Worm (Caenorhabditis elegans): ENCODE results near the gene B0563.10.

- TF ChIP-seq tlf-1 (GFP tag; optimal IDR thresholded peaks at IDR 0.05) (no peak), aptf-2 (GFP tag; conservative IDR thresholded peaks at IDR 0.05) (no peak), cebp-1 (GFP tag; IDR thresholded peaks at IDR 0.05) (no peak), cebp-1 (tag; optimal IDR thresholded peaks at IDR 0.05) (no peak), Y53F4B.3 (GFP tag; IDR thresholded peaks at IDR 0.05) (no peak), egrh-3 (GFP tag; IDR thresholded peaks at IDR 0.05) (no peak), unc-62 (GFP tag; optimal IDR thresholded peaks at IDR 0.05) (no peak), athp-1 (tag; optimal IDR thresholded peaks at IDR 0.05) (no peak), die-1 (tag; optimal IDR thresholded peaks at IDR 0.05) (no peak), B0261.1 (tag; optimal IDR thresholded peaks at IDR 0.05) (no peak), lir-1 (GFP tag; conservative IDR thresholded peaks at IDR 0.05) (no peak)
Measured at ce11 chrX:9168239-9168638, 1.2 kb upstream of the B0563.10 start, which contains the start of gene B0563.9.
